Worm (Caenorhabditis elegans) whole organism, late embryonic: Measurements from ENCODE around the gene F23D12.2.

ENCODE experiments used
- C08G9.2 ChIP-seq: sonication (generic microtip); optimal IDR thresholded peaks from 2 replicates; lab custom pipeline; 2016; ENCODE audit warnings: mild to moderate bottlenecking, missing genetic modification characterization, moderate library complexity, missing compliant biosample characterization
- T23F11.4 ChIP-seq: fragments of 200-800 bp; sonication (Bioruptor generic); optimal IDR thresholded peaks from 2 replicates; lab custom pipeline; 2018; ENCODE audit warnings: mild to moderate bottlenecking, missing genetic modification characterization, missing compliant biosample characterization
- ceh-14 ChIP-seq: sonication (generic microtip); optimal IDR thresholded peaks from 2 replicates; lab custom pipeline; 2016; ENCODE audit warnings: missing genotype, missing genetic modification characterization, missing compliant biosample characterization
- ceh-18 ChIP-seq: sonication (generic microtip); optimal IDR thresholded peaks from 2 replicates; lab custom pipeline; 2016; ENCODE audit warnings: missing genetic modification characterization, missing compliant biosample characterization
- ceh-2 ChIP-seq: sonication (generic microtip); optimal IDR thresholded peaks from 2 replicates; lab custom pipeline; 2016; ENCODE audit warnings: missing genotype, missing genetic modification characterization, missing compliant biosample characterization
- ceh-22 ChIP-seq: sonication (generic microtip); optimal IDR thresholded peaks from 2 replicates; lab custom pipeline; 2017; ENCODE audit warnings: missing biosample characterization, missing genetic modification characterization
- ceh-30 ChIP-seq: fragments of 150-350 bp; optimal IDR thresholded peaks from 2 replicates; lab custom pipeline; 2014; ENCODE audit warnings: missing biosample characterization, missing genetic modification characterization
- ceh-34 ChIP-seq: sonication (generic microtip); optimal IDR thresholded peaks from 2 replicates; lab custom pipeline; 2016; ENCODE audit warnings: mild to moderate bottlenecking, missing genetic modification characterization, missing compliant biosample characterization
- ceh-45 ChIP-seq: fragments of 200-800 bp; sonication (Bioruptor generic); IDR thresholded peaks from 2 replicates; pipeline ENCODE4 v1.3.6; 2022; ENCODE audit warnings: missing genetic modification reagents, missing genetic modification characterization, missing compliant biosample characterization
- ceh-6 ChIP-seq: fragments of 200-800 bp; sonication (Bioruptor generic); optimal IDR thresholded peaks from 2 replicates; lab custom pipeline; 2018; ENCODE audit warnings: mild to moderate bottlenecking, missing genetic modification characterization, missing compliant biosample characterization
- dmd-4 ChIP-seq: sonication (generic microtip); optimal IDR thresholded peaks from 2 replicates; lab custom pipeline; 2016; ENCODE audit warnings: borderline replicate concordance, missing genetic modification characterization, missing compliant biosample characterization
- fax-1 ChIP-seq: sonication (generic microtip); optimal IDR thresholded peaks from 2 replicates; lab custom pipeline; 2016; ENCODE audit warnings: missing genotype, missing genetic modification characterization, missing compliant biosample characterization
- gmeb-2 ChIP-seq: sonication (generic microtip); optimal IDR thresholded peaks from 2 replicates; lab custom pipeline; 2016; ENCODE audit warnings: missing genetic modification characterization, inconsistent platforms, missing compliant biosample characterization
- hlh-13 ChIP-seq: fragments of 200-800 bp; sonication (Bioruptor generic); optimal IDR thresholded peaks from 2 replicates; lab custom pipeline; 2018; ENCODE audit warnings: mild to moderate bottlenecking, missing genetic modification characterization, missing compliant biosample characterization
- hlh-30 ChIP-seq: sonication (generic microtip); optimal IDR thresholded peaks from 2 replicates; lab custom pipeline; 2017; ENCODE audit warnings: antibody characterized with exemption, missing genetic modification characterization, missing compliant biosample characterization; ENCODE audit not compliant: insufficient read depth
- hlh-6 ChIP-seq: sonication (generic microtip); optimal IDR thresholded peaks from 2 replicates; lab custom pipeline; 2016; ENCODE audit warnings: missing genotype, missing genetic modification characterization, missing compliant biosample characterization
- hlh-8 ChIP-seq: sonication (generic microtip); optimal IDR thresholded peaks from 2 replicates; lab custom pipeline; 2016; ENCODE audit warnings: missing genotype, missing genetic modification characterization, missing compliant biosample characterization
- lim-6 ChIP-seq: sonication (generic microtip); optimal IDR thresholded peaks from 2 replicates; lab custom pipeline; 2016; ENCODE audit warnings: missing genetic modification characterization, missing compliant biosample characterization
- lin-11 ChIP-seq: fragments of 200-800 bp; sonication (Bioruptor generic); optimal IDR thresholded peaks from 2 replicates; lab custom pipeline; 2018; ENCODE audit warnings: mild to moderate bottlenecking, missing genetic modification characterization, missing compliant biosample characterization
- odd-2 ChIP-seq: sonication (generic microtip); optimal IDR thresholded peaks from 2 replicates; lab custom pipeline; 2017; ENCODE audit warnings: antibody characterized with exemption, mild to moderate bottlenecking, missing genetic modification characterization, missing compliant biosample characterization
- pat-9 ChIP-seq: fragments of 200-800 bp; sonication (Bioruptor generic); optimal IDR thresholded peaks from 2 replicates; lab custom pipeline; 2018; ENCODE audit warnings: mild to moderate bottlenecking, missing genetic modification characterization, moderate library complexity, missing compliant biosample characterization
- pha-2 ChIP-seq: sonication (generic microtip); optimal IDR thresholded peaks from 2 replicates; lab custom pipeline; 2017; ENCODE audit warnings: mild to moderate bottlenecking, missing genetic modification characterization, missing compliant biosample characterization
- pha-4 ChIP-seq: fragments of 150-350 bp; optimal IDR thresholded peaks from 2 replicates; lab custom pipeline; 2018; ENCODE audit warnings: missing biosample characterization, missing genetic modification reagents, missing genetic modification characterization
- pqm-1 ChIP-seq: sonication (generic microtip); optimal IDR thresholded peaks from 2 replicates; lab custom pipeline; 2016; ENCODE audit warnings: missing genetic modification characterization, missing compliant biosample characterization
- sdc-2 ChIP-seq: sonication (generic microtip); optimal IDR thresholded peaks from 2 replicates; lab custom pipeline; 2016; ENCODE audit warnings: missing genotype, missing genetic modification characterization, missing compliant biosample characterization
- sox-2 ChIP-seq: fragments of 200-800 bp; sonication (Bioruptor generic); IDR thresholded peaks from 2 replicates; pipeline ENCODE4 v1.3.6; 2022; ENCODE audit warnings: missing genetic modification reagents, missing genetic modification characterization, missing compliant biosample characterization
- sox-4 ChIP-seq: sonication (generic microtip); optimal IDR thresholded peaks from 2 replicates; lab custom pipeline; 2017; ENCODE audit warnings: mild to moderate bottlenecking, missing genetic modification characterization, inconsistent platforms, missing compliant biosample characterization
- tbx-2 ChIP-seq: sonication (generic microtip); optimal IDR thresholded peaks from 2 replicates; lab custom pipeline; 2016; ENCODE audit warnings: missing genetic modification characterization, missing compliant biosample characterization
- unc-3 ChIP-seq, 2 experiments: fragments of 200-800 bp in 1 of 2; sonication (Bioruptor generic) in 1 of 2; sonication (generic microtip) in 1 of 2; conservative IDR thresholded peaks in 1 of 2; optimal IDR thresholded peaks in 1 of 2; 2 replicates each; pipeline versions ENCODE4 v1.3.6 to Lab custom; 2016 to 2022; ENCODE audit warnings: missing compliant biosample characterization in 2 of 2, missing genetic modification characterization in 2 of 2, missing genetic modification reagents in 1 of 2
- unc-42 ChIP-seq: sonication (generic microtip); optimal IDR thresholded peaks from 2 replicates; lab custom pipeline; 2016; ENCODE audit warnings: missing genotype, missing genetic modification characterization, missing compliant biosample characterization
- unc-55 ChIP-seq: sonication (generic microtip); optimal IDR thresholded peaks from 2 replicates; lab custom pipeline; 2017; ENCODE audit warnings: missing biosample characterization, missing genetic modification reagents, missing genetic modification characterization
- unc-86 ChIP-seq: sonication (generic microtip); optimal IDR thresholded peaks from 2 replicates; lab custom pipeline; 2016; ENCODE audit warnings: missing genetic modification characterization, missing compliant biosample characterization
- zip-5 ChIP-seq: sonication (generic microtip); optimal IDR thresholded peaks from 2 replicates; lab custom pipeline; 2016; ENCODE audit warnings: missing genetic modification characterization, missing compliant biosample characterization
- ztf-16 ChIP-seq: sonication (generic microtip); optimal IDR thresholded peaks from 2 replicates; lab custom pipeline; 2017; ENCODE audit warnings: missing genetic modification characterization, missing compliant biosample characterization

Gene F23D12.2

DNA sequence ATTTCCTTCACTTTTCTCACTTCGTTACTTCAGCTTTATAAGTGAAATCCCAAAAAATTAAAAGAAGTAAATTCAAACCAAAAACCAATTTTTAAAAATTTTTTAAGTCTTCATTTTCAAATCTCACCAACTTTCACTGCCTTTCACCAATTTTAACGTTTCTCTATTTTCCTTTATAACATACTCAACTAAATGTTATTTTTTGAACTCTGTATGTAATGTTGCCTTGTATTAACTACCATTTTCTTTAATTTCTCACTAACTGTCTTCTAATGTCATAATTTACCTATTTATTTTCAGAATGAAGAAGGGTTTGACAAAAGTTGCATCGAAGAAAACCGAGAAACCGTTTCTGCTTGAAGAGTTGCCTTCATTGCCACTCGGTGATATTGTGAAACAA is 23.3 kb upstream of the F23D12.2 start, which contains the start of gene F23D12.4:
Gene F23D12.4, plus strand, starts transcription at position 301 of the 400 bp plus-strand sequence.
- TF ChIP-seq gmeb-2 (tag; lab: Kevin White, UChicago) (no peak), lim-6 (tag; lab: Kevin White, UChicago) (no peak), pat-9 (tag; lab: Kevin White, UChicago) (no peak), ceh-18 (tag; lab: Kevin White, UChicago) (no peak), ceh-22 (no peak), hlh-8 (tag; lab: Kevin White, UChicago) (no peak), unc-86 (tag; lab: Kevin White, UChicago) (no peak), sdc-2 (tag; lab: Kevin White, UChicago) (no peak), pha-4 (no peak), dmd-4 (tag; lab: Kevin White, UChicago) (no peak), pha-2 (tag; lab: Kevin White, UChicago) (no peak), ceh-45 (no peak), unc-42 (tag; lab: Kevin White, UChicago) (no peak), hlh-6 (tag; lab: Kevin White, UChicago) (no peak), hlh-30 (tag; lab: Kevin White, UChicago) (no peak)

DNA sequence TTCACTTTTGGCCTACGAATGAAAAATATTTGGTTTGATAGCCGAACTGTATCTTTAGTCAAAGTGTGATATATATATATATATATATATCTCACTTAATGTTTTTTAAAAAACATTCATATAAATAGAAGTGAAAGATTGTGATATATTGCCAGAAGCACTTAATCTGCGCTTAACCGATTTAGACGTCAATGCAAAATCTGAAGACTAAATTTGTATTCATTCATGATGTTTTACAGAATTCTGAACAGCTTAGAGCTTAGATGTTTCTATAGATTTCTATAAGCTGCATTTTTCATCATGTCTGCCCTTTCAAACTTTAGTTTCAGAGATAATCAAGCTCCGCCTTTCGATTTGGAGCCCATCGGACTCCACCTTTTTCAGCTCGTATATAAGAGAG is 20.9 kb upstream of the F23D12.2 start, which contains the start of gene F23D12.3:
Gene F23D12.3, plus strand, starts transcription at position 301 of the 400 bp plus-strand sequence.
- no peak for TF ChIP-seq pqm-1
- no peak for TF ChIP-seq unc-55 (GFP tag; lab: Kevin White, UChicago)
- no peak for TF ChIP-seq C08G9.2
- no peak for TF ChIP-seq ceh-22
- TF ChIP-seq ceh-2 (tag; lab: Kevin White, UChicago), result no peak
- TF ChIP-seq pat-9 (tag; lab: Kevin White, UChicago), result no peak
- no peak for TF ChIP-seq ceh-34 (tag; lab: Kevin White, UChicago)
- no peak for TF ChIP-seq unc-42 (tag; lab: Kevin White, UChicago)
- no peak for TF ChIP-seq ceh-6 (GFP tag; lab: Kevin White, UChicago)
- TF ChIP-seq ztf-16 (tag; lab: Kevin White, UChicago), result no peak
- TF ChIP-seq odd-2, result no peak
- no peak for TF ChIP-seq sox-4
- TF ChIP-seq fax-1 (tag; lab: Kevin White, UChicago), result no peak
- TF ChIP-seq ceh-45, result no peak
- TF ChIP-seq unc-3 (GFP tag; conservative IDR thresholded peaks at IDR 0.05; lab: Robert Waterston, UW), result no peak
- TF ChIP-seq unc-3 (tag; optimal IDR thresholded peaks at IDR 0.05; lab: Kevin White, UChicago), result no peak
- no peak for TF ChIP-seq zip-5 (tag; lab: Kevin White, UChicago)
- no peak for TF ChIP-seq sox-2 (GFP tag; lab: Robert Waterston, UW)

DNA sequence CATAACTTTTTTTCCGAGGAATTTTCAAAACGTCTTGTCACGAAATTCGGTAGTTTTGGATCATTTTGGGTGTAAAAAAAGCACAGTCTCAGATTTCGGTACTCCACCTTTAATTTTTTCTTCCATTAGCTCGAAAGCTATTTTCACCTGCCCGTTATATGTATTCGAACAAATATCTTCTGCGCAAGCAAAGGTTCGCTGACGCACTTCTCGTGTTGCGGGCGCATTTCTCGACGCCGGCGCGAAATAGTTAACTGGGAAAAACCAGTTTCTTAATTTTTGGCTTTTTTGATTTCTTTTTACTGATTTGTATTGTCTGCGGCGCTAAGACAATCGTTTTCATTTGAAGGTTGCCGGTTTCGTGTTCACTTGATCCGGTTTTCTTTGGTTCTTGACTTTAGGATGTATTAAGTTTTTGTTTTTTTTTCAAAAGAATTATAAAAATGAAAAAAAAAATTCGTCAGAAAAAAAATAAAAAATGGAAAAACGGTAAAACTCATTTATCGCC is 14.3 kb upstream of the F23D12.2 start:
- no peak for TF ChIP-seq pha-4
- no peak for TF ChIP-seq T23F11.4 (GFP tag; lab: Kevin White, UChicago)
- no peak for TF ChIP-seq tbx-2 (tag; lab: Kevin White, UChicago)
- TF ChIP-seq hlh-13 (GFP tag; lab: Kevin White, UChicago), result no peak
- no peak for TF ChIP-seq lin-11 (tag; lab: Kevin White, UChicago)
- no peak for TF ChIP-seq unc-55 (GFP tag; lab: Kevin White, UChicago)
- no peak for TF ChIP-seq C08G9.2
- no peak for TF ChIP-seq odd-2
- no peak for TF ChIP-seq ceh-14 (tag; lab: Kevin White, UChicago)
- TF ChIP-seq ztf-16 (tag; lab: Kevin White, UChicago), result no peak
- no peak for TF ChIP-seq pat-9 (tag; lab: Kevin White, UChicago)
- no peak for TF ChIP-seq ceh-30 (tag; lab: Kevin White, UChicago)
- TF ChIP-seq hlh-8 (tag; lab: Kevin White, UChicago), result no peak
- TF ChIP-seq, all 69 proteins: peak for 0

DNA sequence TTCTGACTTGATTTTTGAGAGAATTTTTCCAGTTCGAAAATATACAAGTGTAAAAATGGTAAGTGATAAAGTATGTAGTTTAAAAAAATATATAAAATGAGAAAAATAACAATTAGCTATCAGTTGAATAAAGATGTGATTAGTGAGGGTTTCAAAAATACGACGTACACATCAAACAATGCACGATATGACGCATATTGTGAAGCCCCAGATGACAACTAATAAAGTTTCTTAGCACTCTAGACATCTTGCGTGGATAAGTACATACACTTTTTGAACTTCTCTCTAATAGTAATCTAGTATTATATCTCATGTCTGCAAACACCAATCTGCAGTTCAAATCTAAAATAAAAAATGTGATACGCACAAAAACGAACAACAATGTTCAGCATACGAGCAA is 9.1 kb upstream of the F23D12.2 start:
- TF ChIP-seq ztf-16 (tag; lab: Kevin White, UChicago) (no peak), unc-55 (GFP tag; lab: Kevin White, UChicago) (no peak)
- TF ChIP-seq, all 69 proteins: peak for 0
